Worm (Caenorhabditis elegans): Measurements from ENCODE around the gene pfn-2.
A peak's percentile ranks its signal among the peaks of the same experiment; 100 is the strongest.

Gene pfn-2

ce11 chrX:5354022-5354876, at the start of gene pfn-2:
Gene pfn-2 (minus strand): TSS chrX:5354072.
- no peak for TF ChIP-seq Y48G9A.11 (GFP tag; IDR thresholded peaks at IDR 0.05)
- peak in 1 of 2 experiments; percentile 48 for TF ChIP-seq mdl-1 (tag; optimal IDR thresholded peaks at IDR 0.05)
- TF ChIP-seq hif-1 (tag; optimal IDR thresholded peaks at IDR 0.05), result peak in 1 of 2 experiments; percentile 32
- no peak for TF ChIP-seq duxl-1 (tag; optimal IDR thresholded peaks at IDR 0.05; ENCODE audit: poor library complexity)
- TF ChIP-seq nhr-28 (tag; optimal IDR thresholded peaks at IDR 0.05), result peak; percentile 38
- TF ChIP-seq daf-12 (tag; optimal IDR thresholded peaks at IDR 0.05), result no peak
- TF ChIP-seq lsy-2 (tag; optimal IDR thresholded peaks at IDR 0.05), result peak in 1 of 2 experiments; percentile 14
- no peak for TF ChIP-seq ama-1 (optimal IDR thresholded peaks at IDR 0.05)
- TF ChIP-seq ctbp-1 (GFP tag; IDR thresholded peaks at IDR 0.05), result 0 out of 2 replicates have a peak, but pooled peaks have one; percentile 13
- TF ChIP-seq daf-16 (GFP tag; optimal IDR thresholded peaks at IDR 0.05), result no peak
- TF ChIP-seq daf-16 (tag; optimal IDR thresholded peaks at IDR 0.05), result peak; percentile 76
- no peak for TF ChIP-seq sdz-12 (GFP tag; optimal IDR thresholded peaks at IDR 0.05)
- TF ChIP-seq lin-29 (GFP tag; IDR thresholded peaks at IDR 0.05), result peak; percentile 40; the same call in 1 of the 2 replicates
- no peak for TF ChIP-seq ZK337.2 (GFP tag; IDR thresholded peaks at IDR 0.05)
- peak; percentile 14 for TF ChIP-seq nhr-111 (GFP tag; optimal IDR thresholded peaks at IDR 0.05)
- TF ChIP-seq dmd-6 (GFP tag; IDR thresholded peaks at IDR 0.05), result peak; percentile 40
- TF ChIP-seq dmd-8 (GFP tag; IDR thresholded peaks at IDR 0.05), result no peak
- peak; percentile 31 for TF ChIP-seq mes-2 (tag; optimal IDR thresholded peaks at IDR 0.05; ENCODE audit: poor library complexity, severe bottlenecking)
- TF ChIP-seq mep-1 (tag; optimal IDR thresholded peaks at IDR 0.05), result peak; percentile 33
- TF ChIP-seq dve-1 (tag; optimal IDR thresholded peaks at IDR 0.05; ENCODE audit: insufficient read depth), result peak; percentile 19
- TF ChIP-seq set-16 (GFP tag; IDR thresholded peaks at IDR 0.05), result peak; percentile 94
- no peak for TF ChIP-seq dpl-1 (GFP tag; optimal IDR thresholded peaks at IDR 0.05)
- TF ChIP-seq D1046.2 (GFP tag; IDR thresholded peaks at IDR 0.05), result no peak
- peak; percentile 69 for TF ChIP-seq hmg-1.1 (GFP tag; IDR thresholded peaks at IDR 0.05)
- TF ChIP-seq attf-4 (tag; optimal IDR thresholded peaks at IDR 0.05), result no peak
- 0 out of 2 replicates have a peak, but pooled peaks have one; percentile 8 for TF ChIP-seq lim-7 (GFP tag; IDR thresholded peaks at IDR 0.05)
- TF ChIP-seq madf-9 (GFP tag; conservative IDR thresholded peaks at IDR 0.05), result no peak
- peak; percentile 98 for TF ChIP-seq aha-1 (tag)
- TF ChIP-seq egl-43 (GFP tag; IDR thresholded peaks at IDR 0.05), result 0 out of 2 replicates have a peak, but pooled peaks have one; percentile 72
- TF ChIP-seq ceh-28 (tag; optimal IDR thresholded peaks at IDR 0.05), result no peak
- peak; percentile 5; the same call in 1 of the 2 replicates for TF ChIP-seq pha-4 (GFP tag; IDR thresholded peaks at IDR 0.05)
- no peak for TF ChIP-seq pha-4 (tag; optimal IDR thresholded peaks at IDR 0.05)
- no peak for TF ChIP-seq ceh-62 (tag; optimal IDR thresholded peaks at IDR 0.05)
- peak in 1 of 2 experiments; percentile 66 for TF ChIP-seq unc-62 (GFP tag; optimal IDR thresholded peaks at IDR 0.05 in 1 of 2)
- no peak for TF ChIP-seq unc-62 (tag; optimal IDR thresholded peaks at IDR 0.05)
- TF ChIP-seq nhr-25 (tag; optimal IDR thresholded peaks at IDR 0.05; ENCODE audit: borderline replicate concordance, insufficient read depth), result no peak
- peak; percentile 47 for TF ChIP-seq rbr-2 (tag; optimal IDR thresholded peaks at IDR 0.05)
- TF ChIP-seq snpc-4 (tag; optimal IDR thresholded peaks at IDR 0.05), result no peak
- peak; percentile 85 for TF ChIP-seq mxl-3 (GFP tag; optimal IDR thresholded peaks at IDR 0.05)
- no peak for TF ChIP-seq nhr-11 (tag; optimal IDR thresholded peaks at IDR 0.05)
- TF ChIP-seq hlh-11 (tag; optimal IDR thresholded peaks at IDR 0.05), result peak; percentile 63
- no peak for TF ChIP-seq ztf-11 (tag; optimal IDR thresholded peaks at IDR 0.05)
- peak; percentile 38 for TF ChIP-seq pqm-1 (tag; optimal IDR thresholded peaks at IDR 0.05)
- TF ChIP-seq dmd-9 (GFP tag; IDR thresholded peaks at IDR 0.05), result 0 out of 2 replicates have a peak, but pooled peaks have one; percentile 32
- no peak for TF ChIP-seq zag-1 (tag; optimal IDR thresholded peaks at IDR 0.05)

Measured in whole organism, L4 larva.